Worm (Caenorhabditis elegans): ENCODE results near the gene pmpl-1.

Gene pmpl-1

DNA sequence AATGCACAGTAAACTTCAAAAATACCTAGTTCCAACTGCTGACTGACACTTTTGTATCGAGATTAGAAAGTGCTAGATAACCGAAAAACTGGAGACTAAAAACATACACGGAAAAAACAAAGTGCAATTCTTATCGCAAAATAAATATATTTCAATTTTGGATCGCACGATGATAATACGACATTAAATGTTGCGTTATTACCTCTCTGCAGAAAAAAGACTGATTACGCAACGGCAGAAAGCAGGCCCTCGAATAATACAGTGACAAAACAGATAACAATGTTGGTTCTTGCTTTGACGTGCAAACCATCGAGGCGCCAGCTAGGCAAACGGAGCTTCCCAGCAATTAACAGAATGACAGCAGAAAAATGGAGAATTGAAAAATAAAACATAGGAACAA, 36.0 kb downstream of the pmpl-1 start (continued):
- no peak; the same call in 1 of the 2 replicates for TF ChIP-seq cebp-1 (GFP tag; IDR thresholded peaks at IDR 0.05)
- TF ChIP-seq cebp-1 (tag; optimal IDR thresholded peaks at IDR 0.05) = peak; percentile 66
- no peak for TF ChIP-seq lir-1 (GFP tag; conservative IDR thresholded peaks at IDR 0.05)
- no peak for TF ChIP-seq die-1 (tag; optimal IDR thresholded peaks at IDR 0.05)
- no peak for TF ChIP-seq attf-6 (GFP tag; IDR thresholded peaks at IDR 0.05)
- TF ChIP-seq B0035.1 (tag; optimal IDR thresholded peaks at IDR 0.05) = no peak
- TF ChIP-seq tlf-1 (GFP tag; optimal IDR thresholded peaks at IDR 0.05) = no peak
- no peak for TF ChIP-seq ceh-100 (GFP tag; IDR thresholded peaks at IDR 0.05)
- TF ChIP-seq ama-1 (optimal IDR thresholded peaks at IDR 0.05) = no peak
- no peak for TF ChIP-seq ama-1 (GFP tag; optimal IDR thresholded peaks at IDR 0.05)
- no peak for TF ChIP-seq nhr-27 (tag; optimal IDR thresholded peaks at IDR 0.05)
- peak; percentile 32 for TF ChIP-seq unc-62 (GFP tag; optimal IDR thresholded peaks at IDR 0.05)
- TF ChIP-seq bed-1 (GFP tag; IDR thresholded peaks at IDR 0.05) = no peak
- no peak for TF ChIP-seq cebp-2 (GFP tag; IDR thresholded peaks at IDR 0.05)
- TF ChIP-seq snpc-1.1 (tag; optimal IDR thresholded peaks at IDR 0.05; ENCODE audit: insufficient read depth) = no peak
- no peak for TF ChIP-seq ztf-18 (tag; optimal IDR thresholded peaks at IDR 0.05)
- no peak for TF ChIP-seq lag-1 (GFP tag; IDR thresholded peaks at IDR 0.05)
- no peak for TF ChIP-seq snpc-4 (GFP tag; optimal IDR thresholded peaks at IDR 0.05)
- TF ChIP-seq snpc-4 (tag; optimal IDR thresholded peaks at IDR 0.05) = peak in 1 of 4 experiments; percentile 14
- no peak for TF ChIP-seq ceh-58 (GFP tag; IDR thresholded peaks at IDR 0.05)
- no peak for TF ChIP-seq efl-1 (GFP tag; optimal IDR thresholded peaks at IDR 0.05)
- TF ChIP-seq hlh-26 (GFP tag; conservative IDR thresholded peaks at IDR 0.05) = no peak
- TF ChIP-seq B0261.1 (tag; optimal IDR thresholded peaks at IDR 0.05) = no peak
- no peak for TF ChIP-seq Y56A3A.18 (GFP tag; IDR thresholded peaks at IDR 0.05)
- TF ChIP-seq F22D6.2 (tag; optimal IDR thresholded peaks at IDR 0.05) = no peak
- no peak for TF ChIP-seq him-1 (tag; optimal IDR thresholded peaks at IDR 0.05)
- TF ChIP-seq nfya-2 (GFP tag; IDR thresholded peaks at IDR 0.05) = no peak
- no peak for TF ChIP-seq madf-6 (GFP tag; IDR thresholded peaks at IDR 0.05)
- no peak for TF ChIP-seq tbx-9 (tag; optimal IDR thresholded peaks at IDR 0.05; ENCODE audit: borderline replicate concordance)
- TF ChIP-seq lin-54 (GFP tag; optimal IDR thresholded peaks at IDR 0.05) = no peak
- no peak for TF ChIP-seq B0019.2 (GFP tag; conservative IDR thresholded peaks at IDR 0.05)
- no peak for TF ChIP-seq F57C9.4 (tag; optimal IDR thresholded peaks at IDR 0.05)
- no peak for TF ChIP-seq K12H6.12 (tag; optimal IDR thresholded peaks at IDR 0.05)
- TF ChIP-seq ztf-3 (GFP tag; optimal IDR thresholded peaks at IDR 0.05) = no peak
- TF ChIP-seq sea-2 (GFP tag; IDR thresholded peaks at IDR 0.05) = no peak
- no peak for TF ChIP-seq hmg-1.2 (GFP tag; IDR thresholded peaks at IDR 0.05)
- TF ChIP-seq F55B11.4 (tag; optimal IDR thresholded peaks at IDR 0.05; ENCODE audit: borderline replicate concordance, insufficient read depth) = no peak
- no peak for TF ChIP-seq dox-1 (GFP tag; IDR thresholded peaks at IDR 0.05)
- no peak for TF ChIP-seq F10E7.11 (tag; optimal IDR thresholded peaks at IDR 0.05)
- no peak for TF ChIP-seq F37B4.10 (GFP tag; IDR thresholded peaks at IDR 0.05)
- no peak for TF ChIP-seq Y53F4B.3 (GFP tag; IDR thresholded peaks at IDR 0.05)
- peak; percentile 24 for TF ChIP-seq chd-7 (tag; optimal IDR thresholded peaks at IDR 0.05)
- no peak for TF ChIP-seq egl-44 (GFP tag; IDR thresholded peaks at IDR 0.05)
- no peak for TF ChIP-seq unc-130 (GFP tag; optimal IDR thresholded peaks at IDR 0.05)
- TF ChIP-seq tbp1 (GFP tag; optimal IDR thresholded peaks at IDR 0.05) = no peak
- no peak for TF ChIP-seq F33H1.4 (GFP tag; IDR thresholded peaks at IDR 0.05)
- no peak for TF ChIP-seq snpc-3.4 (tag; optimal IDR thresholded peaks at IDR 0.05)
- no peak for TF ChIP-seq F49E8.2 (tag; optimal IDR thresholded peaks at IDR 0.05; ENCODE audit: insufficient read depth)
- TF ChIP-seq gei-17 (GFP tag; optimal IDR thresholded peaks at IDR 0.05) = no peak
- no peak for TF ChIP-seq nhr-90 (tag; optimal IDR thresholded peaks at IDR 0.05)

Measured in whole organism, young adult.